Fruit fly (Drosophila melanogaster) whole organism: ENCODE results near the gene inaF-B.

Experiments
- Dll ChIP-seq: fragments of >200 bp; optimal IDR thresholded peaks from 2 replicates; lab custom pipeline; 2017
- pan ChIP-seq: fragments of >200 bp; optimal IDR thresholded peaks from 2 replicates; lab custom pipeline; 2017
- psq ChIP-seq: fragments of >200 bp; optimal IDR thresholded peaks from 2 replicates; lab custom pipeline; 2017

- TF ChIP-seq psq (no peak), pan (lab: Kevin White, UChicago) (no peak), Dll (lab: Kevin White, UChicago) (no peak)
Observed at dm6 chrX:11685918-11686640, 46.5 kb downstream of the inaF-B start.
